Worm (Caenorhabditis elegans) whole organism, late embryonic: Measurements from ENCODE around the gene Y113G7B.27.

Experiments used
- K09A11.1 ChIP-seq: sonication (generic microtip); optimal IDR thresholded peaks from 2 replicates; lab custom pipeline; 2017; ENCODE audit warnings: antibody characterized with exemption, mild to moderate bottlenecking, missing genetic modification characterization, missing compliant biosample characterization; ENCODE audit not compliant: insufficient read depth
- ama-1 ChIP-seq: fragments of 150-350 bp; optimal IDR thresholded peaks from 2 replicates; lab custom pipeline; 2014
- ceh-24 ChIP-seq: sonication (generic microtip); optimal IDR thresholded peaks from 2 replicates; lab custom pipeline; 2016; ENCODE audit warnings: mild to moderate bottlenecking, missing genetic modification characterization, missing compliant biosample characterization
- che-1 ChIP-seq: sonication (generic microtip); optimal IDR thresholded peaks from 2 replicates; lab custom pipeline; 2016; ENCODE audit warnings: mild to moderate bottlenecking, missing genetic modification characterization, missing compliant biosample characterization
- dmd-4 ChIP-seq: sonication (generic microtip); optimal IDR thresholded peaks from 2 replicates; lab custom pipeline; 2016; ENCODE audit warnings: borderline replicate concordance, missing genetic modification characterization, missing compliant biosample characterization
- hlh-15 ChIP-seq: sonication (generic microtip); optimal IDR thresholded peaks from 2 replicates; lab custom pipeline; 2016; ENCODE audit warnings: missing genetic modification characterization, missing compliant biosample characterization
- nhr-11 ChIP-seq: fragments of 150-350 bp; optimal IDR thresholded peaks from 2 replicates; lab custom pipeline; 2014; ENCODE audit warnings: missing biosample characterization, missing genetic modification characterization
- npax-4 ChIP-seq: sonication (generic microtip); optimal IDR thresholded peaks from 2 replicates; lab custom pipeline; 2016; ENCODE audit warnings: missing genetic modification characterization, missing compliant biosample characterization
- pqm-1 ChIP-seq: sonication (generic microtip); optimal IDR thresholded peaks from 2 replicates; lab custom pipeline; 2016; ENCODE audit warnings: missing genetic modification characterization, missing compliant biosample characterization
- ref-2 ChIP-seq: sonication (generic microtip); optimal IDR thresholded peaks from 2 replicates; lab custom pipeline; 2016; ENCODE audit warnings: missing genetic modification characterization, missing compliant biosample characterization

DNA sequence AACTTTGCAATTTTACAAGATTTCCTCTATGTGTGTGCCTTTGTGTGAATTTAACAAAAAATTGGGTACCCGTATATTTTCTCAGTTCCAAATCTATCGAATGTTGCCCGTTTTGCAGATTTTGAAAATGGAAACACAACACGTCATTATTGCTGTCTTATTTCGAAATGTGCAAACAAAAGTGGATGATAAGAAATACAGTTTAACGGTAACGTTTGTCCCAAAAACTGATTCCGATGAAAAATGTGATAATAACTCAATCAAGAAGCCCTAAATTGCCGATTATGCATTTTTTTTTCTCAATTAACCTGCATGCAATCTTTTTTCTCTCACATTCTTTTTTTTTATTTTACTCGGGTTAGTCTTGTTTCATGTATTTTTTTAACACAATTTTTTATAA lies 32.7 kb downstream of the Y113G7B.27 start:
- no peak for TF ChIP-seq npax-4 (tag; lab: Kevin White, UChicago)
- TF ChIP-seq ceh-24 (tag; lab: Kevin White, UChicago), result no peak
- TF ChIP-seq ama-1 (lab: Kevin White, UChicago), result no peak
- TF ChIP-seq pqm-1 (tag; lab: Kevin White, UChicago), result no peak
- no peak for TF ChIP-seq hlh-15 (tag; lab: Kevin White, UChicago)
- TF ChIP-seq che-1 (tag; lab: Kevin White, UChicago), result no peak
- TF ChIP-seq nhr-11 (tag; lab: Kevin White, UChicago), result no peak
- TF ChIP-seq dmd-4 (tag; lab: Kevin White, UChicago), result no peak
- TF ChIP-seq K09A11.1 (tag; lab: Kevin White, UChicago), result no peak
- TF ChIP-seq ref-2 (tag; lab: Kevin White, UChicago), result no peak
